Worm (Caenorhabditis elegans) whole organism, mixed stage, embryonic: Measurements from ENCODE around the gene irld-11.

ENCODE experiments used
- bed-3 ChIP-seq: fragments of 200-800 bp; sonication (Bioruptor generic); optimal IDR thresholded peaks from 3 replicates; lab custom pipeline; 2018; ENCODE audit warnings: mild to moderate bottlenecking, missing genetic modification characterization, moderate library complexity, missing compliant biosample characterization
- blmp-1 ChIP-seq: fragments of 150-350 bp; optimal IDR thresholded peaks from 2 replicates; lab custom pipeline; 2014; ENCODE audit warnings: missing biosample characterization, missing genetic modification characterization
- ceh-39 ChIP-seq: fragments of 150-350 bp; optimal IDR thresholded peaks from 2 replicates; lab custom pipeline; 2014; ENCODE audit warnings: missing biosample characterization, missing genetic modification characterization
- ceh-43 ChIP-seq: fragments of 200-800 bp; sonication (Bioruptor generic); optimal IDR thresholded peaks from 2 replicates; lab custom pipeline; 2018; ENCODE audit warnings: mild to moderate bottlenecking, missing genetic modification characterization, moderate library complexity, missing compliant biosample characterization
- ces-1 ChIP-seq: fragments of 150-350 bp; optimal IDR thresholded peaks from 2 replicates; lab custom pipeline; 2014; ENCODE audit warnings: missing biosample characterization, missing genetic modification reagents, missing genetic modification characterization
- cnd-1 ChIP-seq: fragments of 200-800 bp; sonication (Bioruptor generic); optimal IDR thresholded peaks from 2 replicates; lab custom pipeline; 2018; ENCODE audit warnings: mild to moderate bottlenecking, missing genetic modification characterization, missing compliant biosample characterization
- elt-3 ChIP-seq: fragments of 150-350 bp; optimal IDR thresholded peaks from 2 replicates; lab custom pipeline; 2014; ENCODE audit warnings: missing biosample characterization, missing genetic modification characterization
- flh-1 ChIP-seq: fragments of 200-800 bp; sonication (Bioruptor generic); optimal IDR thresholded peaks from 2 replicates; lab custom pipeline; 2018; ENCODE audit warnings: mild to moderate bottlenecking, missing genetic modification characterization, moderate library complexity, missing compliant biosample characterization
- ham-2 ChIP-seq: fragments of 200-800 bp; sonication (Bioruptor generic); optimal IDR thresholded peaks from 2 replicates; lab custom pipeline; 2018; ENCODE audit warnings: mild to moderate bottlenecking, missing genetic modification characterization, missing compliant biosample characterization
- hlh-1 ChIP-seq: fragments of 150-350 bp; optimal IDR thresholded peaks from 2 replicates; lab custom pipeline; 2014; ENCODE audit warnings: missing biosample characterization, missing genetic modification reagents, missing genetic modification characterization
- lin-32 ChIP-seq: fragments of 200-800 bp; sonication (Bioruptor generic); optimal IDR thresholded peaks from 2 replicates; lab custom pipeline; 2018; ENCODE audit warnings: mild to moderate bottlenecking, missing genetic modification characterization, missing compliant biosample characterization
- mab-5 ChIP-seq: fragments of 150-350 bp; optimal IDR thresholded peaks from 2 replicates; lab custom pipeline; 2014; ENCODE audit warnings: missing biosample characterization, missing genetic modification characterization
- mep-1 ChIP-seq: fragments of 150-350 bp; optimal IDR thresholded peaks from 2 replicates; lab custom pipeline; 2017; ENCODE audit warnings: missing biosample characterization, missing genetic modification reagents, missing genetic modification characterization, inconsistent platforms
- mls-2 ChIP-seq: sonication (generic microtip); optimal IDR thresholded peaks from 2 replicates; lab custom pipeline; 2016; ENCODE audit warnings: mild to moderate bottlenecking, missing genetic modification characterization, moderate library complexity, missing compliant biosample characterization
- nhr-12 ChIP-seq: fragments of 150-350 bp; optimal IDR thresholded peaks from 2 replicates; lab custom pipeline; 2014; ENCODE audit warnings: missing biosample characterization, missing genetic modification characterization
- nhr-2 ChIP-seq: fragments of 150-350 bp; optimal IDR thresholded peaks from 2 replicates; lab custom pipeline; 2014; ENCODE audit warnings: missing biosample characterization, missing genetic modification characterization
- nhr-237 ChIP-seq: fragments of 150-350 bp; optimal IDR thresholded peaks from 2 replicates; lab custom pipeline; 2014; ENCODE audit warnings: missing biosample characterization, missing genetic modification characterization
- nhr-28 ChIP-seq: fragments of 150-350 bp; optimal IDR thresholded peaks from 2 replicates; lab custom pipeline; 2014; ENCODE audit warnings: missing biosample characterization, missing genetic modification characterization
- pha-4 ChIP-seq: fragments of 150-350 bp; optimal IDR thresholded peaks from 2 replicates; lab custom pipeline; 2018; ENCODE audit warnings: missing biosample characterization, missing genetic modification reagents, missing genetic modification characterization
- sem-2 ChIP-seq: fragments of 200-800 bp; sonication (Bioruptor generic); optimal IDR thresholded peaks from 2 replicates; lab custom pipeline; 2018; ENCODE audit warnings: mild to moderate bottlenecking, missing genetic modification characterization, missing compliant biosample characterization
- snpc-4 ChIP-seq: fragments of 150-350 bp; optimal IDR thresholded peaks from 2 replicates; lab custom pipeline; 2014; ENCODE audit warnings: missing biosample characterization, missing genetic modification characterization
- sptf-1 ChIP-seq: sonication (generic microtip); optimal IDR thresholded peaks from 2 replicates; lab custom pipeline; 2017; ENCODE audit warnings: mild to moderate bottlenecking, missing genetic modification characterization, moderate library complexity, missing compliant biosample characterization
- tbx-8 ChIP-seq: fragments of 200-800 bp; sonication (Bioruptor generic); optimal IDR thresholded peaks from 2 replicates; lab custom pipeline; 2018; ENCODE audit warnings: mild to moderate bottlenecking, missing genetic modification characterization, moderate library complexity, missing compliant biosample characterization
- unc-120 ChIP-seq: sonication (generic microtip); optimal IDR thresholded peaks from 2 replicates; lab custom pipeline; 2017; ENCODE audit warnings: missing genetic modification characterization, missing compliant biosample characterization; ENCODE audit not compliant: poor library complexity, severe bottlenecking
- unc-39 ChIP-seq: fragments of 150-350 bp; optimal IDR thresholded peaks from 2 replicates; lab custom pipeline; 2014; ENCODE audit warnings: missing biosample characterization, missing genetic modification characterization
- unc-62 ChIP-seq: fragments of 150-350 bp; optimal IDR thresholded peaks from 2 replicates; lab custom pipeline; 2014; ENCODE audit warnings: missing biosample characterization, missing genetic modification reagents, missing genetic modification characterization
- zip-8 ChIP-seq: fragments of 150-350 bp; optimal IDR thresholded peaks from 2 replicates; lab custom pipeline; 2014; ENCODE audit warnings: missing biosample characterization, missing genetic modification characterization

The irld-11 gene

DNA sequence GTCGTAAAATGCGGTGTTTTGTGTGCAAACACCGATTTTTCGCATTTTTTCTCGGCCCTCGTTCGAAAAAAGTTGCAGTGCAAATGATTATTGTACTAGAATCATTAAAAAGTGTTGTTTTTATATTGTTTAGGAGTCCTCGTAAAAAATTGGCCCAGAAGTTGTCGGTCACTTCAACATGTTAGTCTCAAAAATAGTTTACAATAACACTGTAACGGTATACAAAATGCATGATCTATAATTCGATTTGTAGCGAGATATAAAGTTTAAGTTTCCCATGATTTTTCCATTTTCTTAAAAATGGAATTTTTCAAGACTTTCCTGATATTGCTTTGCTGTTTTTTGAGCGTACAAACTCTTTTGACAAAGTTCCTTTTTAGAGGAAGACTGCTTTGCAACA is 12.0 kb downstream of the irld-11 start, which contains the start of gene K04F1.8:
Gene K04F1.8 (plus strand): TSS at position 301 of the 400 bp plus-strand sequence.
- TF ChIP-seq ham-2 (GFP tag; lab: Kevin White, UChicago) (no peak), elt-3 (no peak), tbx-8 (no peak), mep-1 (tag; lab: Kevin White, UChicago) (no peak), unc-39 (no peak), ces-1 (GFP tag; lab: Kevin White, UChicago) (no peak), mab-5 (tag; lab: Kevin White, UChicago) (no peak)

DNA sequence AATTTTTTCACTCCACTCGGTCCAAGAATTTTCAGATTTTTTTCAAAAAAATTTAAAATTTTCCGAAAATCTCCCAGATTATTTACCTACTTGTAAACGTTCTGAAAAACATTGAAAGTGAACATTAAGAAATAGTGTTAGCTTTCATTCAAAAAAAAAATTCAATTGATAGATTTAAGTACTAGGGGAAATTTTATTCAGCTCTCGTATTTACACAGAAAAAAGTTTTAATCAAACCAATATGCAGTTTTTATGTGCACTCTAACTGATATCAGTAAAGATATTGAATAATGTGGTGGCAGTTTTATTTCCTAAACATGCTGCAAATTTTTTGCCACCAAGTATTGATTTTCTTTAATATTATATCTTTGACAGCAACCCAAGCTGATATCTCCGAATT is 13.3 kb downstream of the irld-11 start, which contains the start of gene irld-42:
Gene irld-42 (plus strand): TSS at position 301 of the 400 bp plus-strand sequence.
- TF ChIP-seq snpc-4 (tag; lab: Kevin White, UChicago) (no peak), unc-120 (tag; lab: Kevin White, UChicago) (no peak), nhr-28 (tag; lab: Kevin White, UChicago) (no peak), tbx-8 (no peak), flh-1 (GFP tag; lab: Kevin White, UChicago) (no peak), zip-8 (tag; lab: Kevin White, UChicago) (no peak), ceh-43 (GFP tag; lab: Kevin White, UChicago) (no peak), cnd-1 (tag; lab: Kevin White, UChicago) (no peak), lin-32 (GFP tag; lab: Kevin White, UChicago) (no peak), unc-39 (no peak), nhr-12 (tag; lab: Kevin White, UChicago) (no peak), mls-2 (tag; lab: Kevin White, UChicago) (no peak), sem-2 (no peak), mep-1 (tag; lab: Kevin White, UChicago) (no peak), sptf-1 (tag; lab: Kevin White, UChicago) (no peak)

DNA sequence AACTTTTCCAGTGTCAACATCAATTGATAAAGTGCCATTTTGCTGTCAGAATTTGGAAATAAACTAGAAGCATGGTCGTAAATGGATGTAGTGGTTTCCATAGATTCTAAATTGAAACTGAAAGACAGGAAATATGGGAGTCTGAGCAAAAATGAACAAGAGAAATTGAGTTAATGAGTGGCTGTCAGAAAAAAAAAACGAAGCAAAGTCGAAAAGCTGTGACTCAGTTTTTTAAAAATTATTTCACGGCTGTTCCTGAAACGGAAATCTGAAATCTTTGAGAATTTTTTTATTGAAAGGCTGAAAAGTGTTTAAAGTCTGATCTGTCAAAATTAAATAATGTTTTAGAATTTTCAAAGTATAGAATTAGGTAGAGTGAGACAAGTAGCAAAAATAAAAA is 23.3 kb downstream of the irld-11 start, which contains the start of gene srw-98:
Gene srw-98 (minus strand): TSS at position 101 of the 400 bp plus-strand sequence.
- TF ChIP-seq tbx-8 (no peak), zip-8 (tag; lab: Kevin White, UChicago) (no peak), nhr-2 (tag; lab: Kevin White, UChicago) (no peak), ceh-39 (tag; lab: Kevin White, UChicago) (no peak), cnd-1 (tag; lab: Kevin White, UChicago) (no peak), pha-4 (no peak), blmp-1 (tag; lab: Kevin White, UChicago) (no peak)

DNA sequence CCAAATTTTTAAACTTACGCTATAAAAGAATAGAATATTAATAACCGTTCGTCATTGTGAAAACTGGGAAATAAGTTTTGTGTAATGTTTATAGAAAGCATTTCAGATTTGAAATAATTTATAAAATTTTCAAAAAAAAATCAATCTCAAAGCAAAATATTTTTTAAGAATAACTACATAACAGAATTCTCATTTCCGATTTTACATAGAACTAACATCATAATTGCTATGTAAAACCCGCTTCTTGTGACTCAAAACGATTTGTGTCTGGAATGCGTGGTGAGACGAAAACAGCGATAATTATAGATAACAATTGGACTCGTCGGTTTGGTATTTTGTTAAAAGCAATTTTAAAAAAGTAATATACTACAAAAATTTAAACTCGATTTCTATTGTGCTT is 25.8 kb downstream of the irld-11 start, which contains the start of gene srw-91:
Gene srw-91 (minus strand): TSS at position 101 of the 400 bp plus-strand sequence.
- no peak for TF ChIP-seq mls-2 (tag; lab: Kevin White, UChicago)
- TF ChIP-seq unc-120 (tag; lab: Kevin White, UChicago) = no peak
- TF ChIP-seq blmp-1 (tag; lab: Kevin White, UChicago) = no peak

DNA sequence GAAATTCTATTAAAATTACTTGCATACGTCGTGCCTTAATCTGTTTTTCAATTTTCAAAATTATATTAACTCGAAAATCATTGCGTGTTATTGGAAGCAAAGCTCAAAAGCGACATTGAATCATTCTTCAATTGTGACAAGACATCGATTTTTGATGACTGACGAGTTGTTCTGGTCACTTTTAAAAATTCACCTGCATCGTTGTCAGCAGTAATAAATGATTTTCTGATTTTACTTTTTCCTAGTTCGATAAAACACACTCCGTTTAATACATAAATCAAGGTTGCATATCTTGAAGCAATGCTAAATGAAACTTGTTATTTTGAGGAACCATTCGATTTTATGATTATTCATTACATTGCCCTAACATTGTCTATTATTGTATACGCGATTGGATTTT is 27.3 kb downstream of the irld-11 start, which contains the start of gene srh-3:
Gene srh-3 (plus strand): TSS at position 301 of the 400 bp plus-strand sequence.
- TF ChIP-seq nhr-12 (tag; lab: Kevin White, UChicago) (no peak), sptf-1 (tag; lab: Kevin White, UChicago) (no peak), lin-32 (GFP tag; lab: Kevin White, UChicago) (no peak), mls-2 (tag; lab: Kevin White, UChicago) (no peak), ceh-43 (GFP tag; lab: Kevin White, UChicago) (no peak), nhr-237 (tag; lab: Kevin White, UChicago) (no peak), elt-3 (no peak)
- TF ChIP-seq, all 35 proteins: peak for 0

DNA sequence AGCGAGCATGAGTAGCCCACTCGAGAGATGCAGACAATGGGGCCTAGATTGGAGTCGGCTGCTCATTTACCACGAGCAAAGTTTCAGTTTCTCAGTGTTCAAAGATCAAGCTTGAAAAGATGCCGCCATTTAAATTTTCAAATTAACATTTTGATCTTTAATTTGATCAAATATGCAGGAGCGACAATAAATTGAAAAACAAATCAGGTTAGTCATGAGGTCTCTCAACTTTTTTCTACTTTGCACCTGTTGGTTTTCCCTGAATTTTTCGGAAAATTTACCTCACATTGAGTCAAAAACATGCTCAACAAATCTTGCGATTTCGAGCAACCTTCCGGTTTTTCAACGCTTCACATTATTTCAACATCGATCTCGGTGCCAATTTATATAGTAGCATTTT is 30.4 kb downstream of the irld-11 start, which contains the start of gene srh-5:
Gene srh-5 (plus strand): TSS at position 301 of the 400 bp plus-strand sequence.
- TF ChIP-seq bed-3 (GFP tag; lab: Kevin White, UChicago) (no peak), hlh-1 (no peak), unc-62 (GFP tag; lab: Kevin White, UChicago) (no peak), snpc-4 (tag; lab: Kevin White, UChicago) (no peak)
- TF ChIP-seq, all 35 proteins: peak for 0
